Worm (Caenorhabditis elegans) whole organism, young adult: ENCODE data around the gene sdz-1.
A peak's percentile ranks its signal among the peaks of the same experiment; 100 is the strongest.

Experiments used
- B0019.2 ChIP-seq: fragments of 200-800 bp; sonication (Bioruptor generic); conservative IDR thresholded peaks from 2 replicates; pipeline ENCODE4 v1.3.6; 2022; ENCODE audit warnings: missing genetic modification reagents, missing genetic modification characterization, missing compliant biosample characterization
- B0035.1 ChIP-seq: sonication (generic microtip); optimal IDR thresholded peaks from 2 replicates; lab custom pipeline; 2016; ENCODE audit warnings: missing genetic modification characterization, mild to moderate bottlenecking, missing compliant biosample characterization, missing genotype, missing genetic modification reagents
- C17E4.6 ChIP-seq: fragments of 200-800 bp; sonication (Bioruptor generic); IDR thresholded peaks from 2 replicates; pipeline ENCODE4 v1.3.6; 2022; ENCODE audit warnings: missing genetic modification reagents, missing genetic modification characterization, missing compliant biosample characterization
- F22D6.2 ChIP-seq: sonication (generic microtip); optimal IDR thresholded peaks from 2 replicates; lab custom pipeline; 2016; ENCODE audit warnings: mild to moderate bottlenecking, missing genetic modification characterization, missing compliant biosample characterization
- F37B4.10 ChIP-seq: fragments of 200-800 bp; sonication (Bioruptor generic); IDR thresholded peaks from 2 replicates; pipeline ENCODE4 v1.3.6; 2022; ENCODE audit warnings: missing genetic modification characterization, missing compliant biosample characterization
- F55B11.4 ChIP-seq: sonication (generic microtip); optimal IDR thresholded peaks from 2 replicates; lab custom pipeline; 2016; ENCODE audit warnings: missing compliant biosample characterization, missing genetic modification characterization, borderline replicate concordance; ENCODE audit not compliant: insufficient read depth
- F57C9.4 ChIP-seq: sonication (generic microtip); optimal IDR thresholded peaks from 2 replicates; lab custom pipeline; 2017; ENCODE audit warnings: mild to moderate bottlenecking, missing genetic modification characterization, missing compliant biosample characterization
- K12H6.12 ChIP-seq: fragments of 200-800 bp; sonication (Bioruptor generic); optimal IDR thresholded peaks from 2 replicates; lab custom pipeline; 2018; ENCODE audit warnings: mild to moderate bottlenecking, missing genetic modification characterization, missing compliant biosample characterization
- Y53F4B.3 ChIP-seq: fragments of 200-800 bp; sonication (Bioruptor generic); IDR thresholded peaks from 2 replicates; pipeline ENCODE4 v1.3.6; 2022; ENCODE audit warnings: missing genetic modification reagents, missing genetic modification characterization, missing compliant biosample characterization
- Y53G8AR.9 ChIP-seq: fragments of 200-800 bp; sonication (Bioruptor generic); conservative IDR thresholded peaks from 2 replicates; pipeline ENCODE4 v1.3.6; 2022; ENCODE audit warnings: missing genetic modification reagents, missing genetic modification characterization, missing compliant biosample characterization
- aptf-2 ChIP-seq: fragments of 200-800 bp; sonication (Bioruptor generic); conservative IDR thresholded peaks from 2 replicates; pipeline ENCODE4 v1.3.6; 2022; ENCODE audit warnings: missing genetic modification reagents, missing genetic modification characterization, missing compliant biosample characterization
- aptf-3 ChIP-seq: fragments of 200-800 bp; sonication (Bioruptor generic); IDR thresholded peaks from 2 replicates; pipeline ENCODE4 v1.3.6; 2022; ENCODE audit warnings: missing genetic modification characterization, missing compliant biosample characterization
- atf-7 ChIP-seq: sonication (generic microtip); optimal IDR thresholded peaks from 2 replicates; lab custom pipeline; 2017; ENCODE audit warnings: mild to moderate bottlenecking, missing genetic modification characterization, missing compliant biosample characterization
- athp-1 ChIP-seq: sonication (generic microtip); optimal IDR thresholded peaks from 2 replicates; lab custom pipeline; 2017; ENCODE audit warnings: mild to moderate bottlenecking, missing genetic modification characterization, missing compliant biosample characterization
- bed-1 ChIP-seq: fragments of 200-800 bp; sonication (Bioruptor generic); IDR thresholded peaks from 2 replicates; pipeline ENCODE4 v1.3.6; 2022; ENCODE audit warnings: missing genetic modification reagents, missing genetic modification characterization, missing compliant biosample characterization
- cebp-1 ChIP-seq, 2 experiments: fragments of 200-800 bp in 1 of 2; sonication (Bioruptor generic) in 1 of 2; sonication (generic microtip) in 1 of 2; IDR thresholded peaks in 1 of 2; optimal IDR thresholded peaks in 1 of 2; 2 replicates each; pipeline versions ENCODE4 v1.3.6 to Lab custom; 2017 to 2022; ENCODE audit warnings: missing compliant biosample characterization in 2 of 2, missing genetic modification characterization in 2 of 2, mild to moderate bottlenecking in 1 of 2, missing genetic modification reagents in 1 of 2, moderate library complexity in 1 of 2
- cebp-2 ChIP-seq: fragments of 200-800 bp; sonication (Bioruptor generic); IDR thresholded peaks from 2 replicates; pipeline ENCODE4 v1.3.6; 2022; ENCODE audit warnings: missing genetic modification characterization, missing compliant biosample characterization
- ceh-27 ChIP-seq: fragments of 200-800 bp; sonication (Bioruptor generic); optimal IDR thresholded peaks from 2 replicates; lab custom pipeline; 2018; ENCODE audit warnings: mild to moderate bottlenecking, missing genetic modification characterization, moderate library complexity, missing compliant biosample characterization
- ceh-40 ChIP-seq: fragments of 200-800 bp; sonication (Bioruptor generic); IDR thresholded peaks from 2 replicates; pipeline ENCODE4 v1.3.6; 2022; ENCODE audit warnings: missing genetic modification characterization, missing compliant biosample characterization
- die-1 ChIP-seq: sonication (generic microtip); optimal IDR thresholded peaks from 2 replicates; lab custom pipeline; 2016; ENCODE audit warnings: missing genotype, mild to moderate bottlenecking, missing genetic modification characterization, missing compliant biosample characterization
- dpl-1 ChIP-seq: fragments of 150-350 bp; optimal IDR thresholded peaks from 2 replicates; lab custom pipeline; 2014; ENCODE audit warnings: missing biosample characterization, missing genetic modification reagents, missing genetic modification characterization
- efl-1 ChIP-seq: fragments of 150-350 bp; optimal IDR thresholded peaks from 2 replicates; lab custom pipeline; 2014; ENCODE audit warnings: missing biosample characterization, missing genetic modification reagents, missing genetic modification characterization
- egl-18 ChIP-seq: fragments of 200-800 bp; sonication (Bioruptor generic); IDR thresholded peaks from 2 replicates; pipeline ENCODE4 v1.3.6; 2022; ENCODE audit warnings: missing genetic modification reagents, missing genetic modification characterization, missing compliant biosample characterization
- egl-44 ChIP-seq: fragments of 200-800 bp; sonication (Bioruptor generic); IDR thresholded peaks from 2 replicates; pipeline ENCODE4 v1.3.6; 2022; ENCODE audit warnings: missing genetic modification reagents, missing genetic modification characterization, missing compliant biosample characterization
- gei-17 ChIP-seq: fragments of 200-800 bp; sonication (Bioruptor generic); optimal IDR thresholded peaks from 2 replicates; lab custom pipeline; 2018; ENCODE audit warnings: mild to moderate bottlenecking, missing genetic modification characterization, missing compliant biosample characterization
- him-1 ChIP-seq: sonication (generic microtip); optimal IDR thresholded peaks from 2 replicates; lab custom pipeline; 2016; ENCODE audit warnings: missing genotype, missing genetic modification reagents, missing genetic modification characterization, missing compliant biosample characterization
- hmg-1.2 ChIP-seq: fragments of 200-800 bp; sonication (Bioruptor generic); IDR thresholded peaks from 2 replicates; pipeline ENCODE4 v1.3.6; 2022; ENCODE audit warnings: missing genetic modification reagents, missing genetic modification characterization, missing compliant biosample characterization
- hrde-1 ChIP-seq: sonication (generic microtip); optimal IDR thresholded peaks from 2 replicates; lab custom pipeline; 2016; ENCODE audit warnings: missing genetic modification characterization, mild to moderate bottlenecking, missing compliant biosample characterization, moderate library complexity, missing genotype, missing genetic modification reagents, borderline replicate concordance
- let-526 ChIP-seq: fragments of 200-800 bp; sonication (Bioruptor generic); IDR thresholded peaks from 2 replicates; pipeline ENCODE4 v1.3.6; 2022; ENCODE audit warnings: missing genetic modification reagents, missing genetic modification characterization, missing compliant biosample characterization
- let-607 ChIP-seq, 2 experiments: fragments of 200-800 bp in 1 of 2; sonication (Bioruptor generic) in 1 of 2; sonication (generic microtip) in 1 of 2; optimal IDR thresholded peaks; 2 replicates each; lab custom pipeline; 2016 to 2018; ENCODE audit warnings: mild to moderate bottlenecking in 2 of 2, missing compliant biosample characterization in 2 of 2, missing genetic modification characterization in 2 of 2, moderate library complexity in 2 of 2, missing genotype in 1 of 2
- lin-26 ChIP-seq: fragments of 200-800 bp; sonication (Bioruptor generic); IDR thresholded peaks from 2 replicates; pipeline ENCODE4 v1.3.6; 2022; ENCODE audit warnings: missing genetic modification reagents, missing genetic modification characterization, missing compliant biosample characterization
- madf-10 ChIP-seq: sonication (generic microtip); optimal IDR thresholded peaks from 2 replicates; lab custom pipeline; 2016; ENCODE audit warnings: mild to moderate bottlenecking, missing genetic modification characterization, missing compliant biosample characterization
- madf-3 ChIP-seq: fragments of 200-800 bp; sonication (Bioruptor generic); IDR thresholded peaks from 2 replicates; pipeline ENCODE4 v1.3.6; 2022; ENCODE audit warnings: missing genetic modification reagents, missing genetic modification characterization, missing compliant biosample characterization
- mel-28 ChIP-seq: sonication (generic microtip); optimal IDR thresholded peaks from 2 replicates; lab custom pipeline; 2016; ENCODE audit warnings: borderline replicate concordance, mild to moderate bottlenecking, missing genetic modification characterization, missing compliant biosample characterization
- nhr-27 ChIP-seq: fragments of 200-800 bp; sonication (Bioruptor generic); optimal IDR thresholded peaks from 2 replicates; lab custom pipeline; 2018; ENCODE audit warnings: mild to moderate bottlenecking, missing genetic modification characterization, moderate library complexity, missing compliant biosample characterization
- nhr-80 ChIP-seq: sonication (generic microtip); optimal IDR thresholded peaks from 2 replicates; lab custom pipeline; 2016; ENCODE audit warnings: missing genetic modification characterization, missing compliant biosample characterization
- pha-4 ChIP-seq: fragments of 150-350 bp; sonication (generic microtip); optimal IDR thresholded peaks from 2 replicates; lab custom pipeline; 2014; ENCODE audit warnings: missing biosample characterization, missing genetic modification reagents, missing genetic modification characterization
- rcor-1 ChIP-seq: fragments of 200-800 bp; sonication (Bioruptor generic); IDR thresholded peaks from 2 replicates; pipeline ENCODE4 v1.3.6; 2022; ENCODE audit warnings: missing genetic modification reagents, missing genetic modification characterization, missing compliant biosample characterization
- rpc-1 ChIP-seq, 2 experiments: fragments of 150-350 bp in 1 of 2; sonication (generic microtip) in 1 of 2; optimal IDR thresholded peaks; 2 replicates each; lab custom pipeline; 2014 to 2018; ENCODE audit warnings: missing biosample characterization in 1 of 2, missing genetic modification characterization in 1 of 2, missing genetic modification reagents in 1 of 2, missing genotype in 1 of 2
- snpc-3.4 ChIP-seq: sonication (generic microtip); optimal IDR thresholded peaks from 2 replicates; lab custom pipeline; 2017; ENCODE audit warnings: missing genetic modification characterization, mild to moderate bottlenecking, missing compliant biosample characterization, antibody characterized with exemption, moderate library complexity, missing genotype, missing genetic modification reagents
- sptf-2 ChIP-seq: fragments of 200-800 bp; sonication (Bioruptor generic); optimal IDR thresholded peaks from 2 replicates; lab custom pipeline; 2018; ENCODE audit warnings: mild to moderate bottlenecking, missing genetic modification characterization, missing compliant biosample characterization
- tbp1 ChIP-seq: fragments of 200-800 bp; sonication (Bioruptor generic); optimal IDR thresholded peaks from 2 replicates; lab custom pipeline; 2018; ENCODE audit warnings: mild to moderate bottlenecking, missing genetic modification characterization, missing compliant biosample characterization
- unc-62 ChIP-seq: fragments of 150-350 bp; optimal IDR thresholded peaks from 2 replicates; lab custom pipeline; 2014; ENCODE audit warnings: missing biosample characterization, missing genetic modification reagents, missing genetic modification characterization
- zfh-2 ChIP-seq: fragments of 200-800 bp; sonication (Bioruptor generic); conservative IDR thresholded peaks from 2 replicates; pipeline ENCODE4 v1.3.6; 2022; ENCODE audit warnings: missing genetic modification reagents, missing genetic modification characterization, missing compliant biosample characterization
- zim-3 ChIP-seq: sonication (generic microtip); optimal IDR thresholded peaks from 2 replicates; lab custom pipeline; 2017; ENCODE audit warnings: mild to moderate bottlenecking, missing genetic modification characterization, moderate library complexity, missing compliant biosample characterization
- ztf-22 ChIP-seq: fragments of 200-800 bp; sonication (Bioruptor generic); optimal IDR thresholded peaks from 2 replicates; lab custom pipeline; 2018; ENCODE audit warnings: mild to moderate bottlenecking, missing genetic modification characterization, moderate library complexity, missing compliant biosample characterization
- ztf-26 ChIP-seq: sonication (generic microtip); optimal IDR thresholded peaks from 2 replicates; lab custom pipeline; 2017; ENCODE audit warnings: missing genetic modification characterization, missing compliant biosample characterization
- ztf-28 ChIP-seq: fragments of 200-800 bp; sonication (Bioruptor generic); IDR thresholded peaks from 2 replicates; pipeline ENCODE4 v1.3.6; 2022; ENCODE audit warnings: missing genetic modification reagents, missing genetic modification characterization, missing compliant biosample characterization

The sdz-1 gene

DNA sequence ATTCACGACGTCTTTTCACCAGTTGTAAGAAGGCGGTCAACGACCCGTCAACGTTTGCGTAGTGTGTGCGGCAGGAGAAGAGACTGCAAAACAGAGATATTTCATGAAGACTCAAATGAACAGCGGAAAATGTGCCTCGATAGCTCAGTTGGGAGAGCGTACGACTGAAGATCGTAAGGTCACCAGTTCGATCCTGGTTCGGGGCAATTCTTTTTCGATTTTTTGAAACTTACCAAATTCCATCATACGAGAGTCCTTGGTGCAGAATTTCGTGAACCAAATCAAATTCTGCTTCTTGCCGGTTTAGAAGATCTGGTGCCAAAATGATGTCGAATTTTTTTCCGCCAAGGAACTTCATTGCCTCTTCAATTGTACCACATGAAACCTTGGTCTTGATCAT is 47.2 kb downstream of the sdz-1 start (continued):
- no peak for TF ChIP-seq ceh-40 (GFP tag; lab: Robert Waterston, UW)
- TF ChIP-seq F22D6.2 (tag; lab: Kevin White, UChicago) = peak; percentile 25
- no peak for TF ChIP-seq F57C9.4
- TF ChIP-seq zim-3 (tag; lab: Kevin White, UChicago) = no peak
- TF ChIP-seq efl-1 = no peak
- 0 out of 2 replicates have a peak, but pooled peaks have one; percentile 45 for TF ChIP-seq let-526
- no peak for TF ChIP-seq nhr-80
- TF ChIP-seq snpc-3.4 = peak; percentile 15
- no peak for TF ChIP-seq ztf-22
- TF ChIP-seq Y53F4B.3 (GFP tag; lab: Robert Waterston, UW) = no peak
- no peak for TF ChIP-seq F55B11.4 (tag; lab: Kevin White, UChicago)
- no peak for TF ChIP-seq athp-1
- TF ChIP-seq let-607 (tag; optimal IDR thresholded peaks at IDR 0.05; lab: Kevin White, UChicago) = peak in 1 of 2 experiments; percentile 18
- peak; percentile 75 for TF ChIP-seq lin-26 (GFP tag; lab: Robert Waterston, UW)
- peak; percentile 13 for TF ChIP-seq mel-28 (tag; lab: Kevin White, UChicago)
- TF ChIP-seq madf-10 (tag; lab: Kevin White, UChicago) = no peak
- TF ChIP-seq C17E4.6 (GFP tag; lab: Robert Waterston, UW) = no peak
- peak; percentile 65 for TF ChIP-seq die-1 (tag; lab: Kevin White, UChicago)
- TF ChIP-seq aptf-2 (GFP tag; lab: Robert Waterston, UW) = no peak
- 0 out of 2 replicates have a peak, but pooled peaks have one; percentile 29 for TF ChIP-seq rcor-1 (GFP tag; lab: Robert Waterston, UW)
- TF ChIP-seq cebp-1 (GFP tag; IDR thresholded peaks at IDR 0.05; lab: Robert Waterston, UW) = no peak
- TF ChIP-seq cebp-1 (tag; optimal IDR thresholded peaks at IDR 0.05; lab: Kevin White, UChicago) = peak; percentile 29
- TF ChIP-seq dpl-1 (GFP tag; lab: Kevin White, UChicago) = no peak
- TF ChIP-seq B0035.1 = no peak
- TF ChIP-seq unc-62 (GFP tag; lab: Kevin White, UChicago) = no peak
- no peak for TF ChIP-seq F37B4.10 (GFP tag; lab: Robert Waterston, UW)
- TF ChIP-seq K12H6.12 (tag; lab: Kevin White, UChicago) = no peak
- no peak for TF ChIP-seq madf-3 (GFP tag; lab: Robert Waterston, UW)
- peak; percentile 69 for TF ChIP-seq rpc-1 (optimal IDR thresholded peaks at IDR 0.05; lab: Kevin White, UChicago)
- TF ChIP-seq rpc-1 (tag; optimal IDR thresholded peaks at IDR 0.05; lab: Kevin White, UChicago) = peak; percentile 75
- no peak for TF ChIP-seq B0019.2 (GFP tag; lab: Robert Waterston, UW)
- TF ChIP-seq tbp1 (GFP tag; lab: Kevin White, UChicago) = peak; percentile 89
- TF ChIP-seq gei-17 = no peak
- no peak for TF ChIP-seq sptf-2 (GFP tag; lab: Kevin White, UChicago)
- TF ChIP-seq zfh-2 (GFP tag; lab: Robert Waterston, UW) = no peak
- no peak for TF ChIP-seq egl-18 (GFP tag; lab: Robert Waterston, UW)
- peak; percentile 37 for TF ChIP-seq ztf-26
- peak; percentile 75 for TF ChIP-seq egl-44 (GFP tag; lab: Robert Waterston, UW)
- TF ChIP-seq hmg-1.2 = peak; percentile 64
- no peak for TF ChIP-seq cebp-2
- no peak for TF ChIP-seq aptf-3 (GFP tag; lab: Robert Waterston, UW)
- TF ChIP-seq atf-7 (tag; lab: Kevin White, UChicago) = no peak
- TF ChIP-seq bed-1 (GFP tag; lab: Robert Waterston, UW) = no peak
- no peak for TF ChIP-seq hrde-1 (tag; lab: Kevin White, UChicago)
- peak; percentile 42 for TF ChIP-seq ceh-27 (GFP tag; lab: Kevin White, UChicago)
- TF ChIP-seq nhr-27 (tag; lab: Kevin White, UChicago) = no peak
- 0 out of 2 replicates have a peak, but pooled peaks have one; percentile 20 for TF ChIP-seq Y53G8AR.9 (GFP tag; lab: Robert Waterston, UW)
- no peak for TF ChIP-seq him-1 (tag; lab: Kevin White, UChicago)
- TF ChIP-seq pha-4 (tag; lab: Kevin White, UChicago) = no peak
- TF ChIP-seq ztf-28 = no peak
